Fruit fly (Drosophila melanogaster) whole organism, embryonic: ENCODE measurements around the gene CG17803.

Source experiments
- Bgb ChIP-seq: fragments of 200-800 bp; sonication (Bioruptor generic); IDR thresholded peaks from 2 replicates; pipeline ENCODE4 v1.3.6; 2022; ENCODE audit warnings: missing biosample characterization, missing genetic modification characterization; ENCODE audit not compliant: partially characterized antibody
- CG10209 ChIP-seq: fragments of 200-800 bp; sonication (Bioruptor generic); optimal IDR thresholded peaks from 3 replicates; lab custom pipeline; 2017; ENCODE audit warnings: missing biosample characterization, mild to moderate bottlenecking, missing genetic modification characterization, missing genetic modification reagents
- CG11696 ChIP-seq: fragments of 200-800 bp; sonication (Bioruptor generic); IDR thresholded peaks from 2 replicates; pipeline ENCODE4 v1.3.6; 2022; ENCODE audit warnings: missing biosample characterization, missing genetic modification characterization
- CG1233 ChIP-seq: fragments of 200-800 bp; sonication (Bioruptor generic); optimal IDR thresholded peaks from 4 replicates; lab custom pipeline; 2018; ENCODE audit warnings: missing biosample characterization, mild to moderate bottlenecking, missing genetic modification characterization
- CG13424 ChIP-seq: fragments of 200-800 bp; sonication (Bioruptor generic); optimal IDR thresholded peaks from 2 replicates; lab custom pipeline; 2019; ENCODE audit warnings: missing biosample characterization, mild to moderate bottlenecking, missing genetic modification characterization, moderate library complexity
- CG14441 ChIP-seq: fragments of 200-800 bp; sonication (Bioruptor generic); IDR thresholded peaks from 2 replicates; pipeline ENCODE4 v1.3.6; 2022; ENCODE audit warnings: missing biosample characterization, missing genetic modification characterization
- CG14965 ChIP-seq: fragments of 200-800 bp; sonication (Bioruptor generic); optimal IDR thresholded peaks from 2 replicates; lab custom pipeline; 2016; ENCODE audit warnings: missing biosample characterization, missing genetic modification characterization, borderline replicate concordance
- CG15011 ChIP-seq: fragments of 200-800 bp; sonication (Bioruptor generic); optimal IDR thresholded peaks from 3 replicates; lab custom pipeline; 2018; ENCODE audit warnings: missing biosample characterization, mild to moderate bottlenecking, missing genetic modification characterization
- CG15696 ChIP-seq: fragments of 200-800 bp; sonication (Bioruptor generic); optimal IDR thresholded peaks from 2 replicates; lab custom pipeline; 2019; ENCODE audit warnings: missing biosample characterization, mild to moderate bottlenecking, missing genetic modification characterization, moderate library complexity
- CG17186 ChIP-seq: fragments of 200-800 bp; sonication (Bioruptor generic); optimal IDR thresholded peaks from 3 replicates; lab custom pipeline; 2017; ENCODE audit warnings: missing biosample characterization, missing genetic modification reagents, missing genetic modification characterization
- CG1792 ChIP-seq: fragments of 200-800 bp; sonication (Bioruptor generic); optimal IDR thresholded peaks from 2 replicates; lab custom pipeline; 2016; ENCODE audit warnings: missing biosample characterization, missing genetic modification characterization
- CG18476 ChIP-seq: fragments of 200-800 bp; sonication (Bioruptor generic); optimal IDR thresholded peaks from 2 replicates; lab custom pipeline; 2016; ENCODE audit warnings: missing biosample characterization, mild to moderate bottlenecking, missing genetic modification characterization
- CG2120 ChIP-seq: fragments of 200-800 bp; sonication (Bioruptor generic); optimal IDR thresholded peaks from 3 replicates; lab custom pipeline; 2016; ENCODE audit warnings: missing biosample characterization, missing genetic modification characterization
- CG4730 ChIP-seq: fragments of 200-800 bp; sonication (Bioruptor generic); IDR thresholded peaks from 2 replicates; pipeline ENCODE4 v1.3.6; 2022; ENCODE audit warnings: missing biosample characterization, missing genetic modification characterization
- CG7963 ChIP-seq: fragments of 200-800 bp; sonication (Bioruptor generic); IDR thresholded peaks from 3 replicates; pipeline ENCODE4 v1.3.6; 2022; ENCODE audit warnings: missing biosample characterization, missing genetic modification characterization; ENCODE audit not compliant: partially characterized antibody
- CG8281 ChIP-seq: fragments of 200-800 bp; sonication (Bioruptor generic); optimal IDR thresholded peaks from 2 replicates; lab custom pipeline; 2018; ENCODE audit warnings: missing biosample characterization, mild to moderate bottlenecking, missing genetic modification characterization, moderate library complexity
- CG9215 ChIP-seq: fragments of 200-800 bp; sonication (Bioruptor generic); IDR thresholded peaks from 2 replicates; pipeline ENCODE4 v1.3.6; 2022; ENCODE audit warnings: missing biosample characterization, missing genetic modification characterization
- CG9932 ChIP-seq: fragments of 200-800 bp; sonication (Bioruptor generic); IDR thresholded peaks from 2 replicates; pipeline ENCODE4 v1.3.6; 2022; ENCODE audit warnings: missing biosample characterization, missing genetic modification characterization
- Dek ChIP-seq: fragments of 200-800 bp; sonication (Bioruptor generic); optimal IDR thresholded peaks from 3 replicates; lab custom pipeline; 2019; ENCODE audit warnings: missing biosample characterization, mild to moderate bottlenecking, missing genetic modification characterization, moderate library complexity
- Drgx ChIP-seq: fragments of 200-800 bp; sonication (Bioruptor generic); IDR thresholded peaks from 2 replicates; pipeline ENCODE4 v1.3.6; 2022; ENCODE audit warnings: missing biosample characterization, missing genetic modification characterization
- Eip74EF ChIP-seq, 2 experiments: fragments of 200-800 bp in 1 of 2; fragments of >200 bp in 1 of 2; sonication (Bioruptor generic) in 1 of 2; optimal IDR thresholded peaks; 2 replicates each; lab custom pipeline; 2017 to 2019; ENCODE audit warnings: missing biosample characterization in 2 of 2, missing genetic modification characterization in 2 of 2, mild to moderate bottlenecking in 1 of 2, moderate library complexity in 1 of 2
- H15 ChIP-seq: fragments of 200-800 bp; sonication (Bioruptor generic); IDR thresholded peaks from 3 replicates; pipeline ENCODE4 v1.3.6; 2022; ENCODE audit warnings: missing biosample characterization, missing genetic modification characterization
- HLH54F ChIP-seq: fragments of 200-800 bp; sonication (Bioruptor generic); optimal IDR thresholded peaks from 3 replicates; lab custom pipeline; 2016; ENCODE audit warnings: missing biosample characterization, missing genetic modification characterization
- Hr3 ChIP-seq: fragments of 200-800 bp; sonication (Bioruptor generic); optimal IDR thresholded peaks from 3 replicates; lab custom pipeline; 2016; ENCODE audit warnings: missing biosample characterization, missing genetic modification characterization
- NC2β ChIP-seq: fragments of 200-800 bp; sonication (Bioruptor generic); optimal IDR thresholded peaks from 2 replicates; lab custom pipeline; 2016; ENCODE audit warnings: missing biosample characterization, missing genetic modification characterization
- Neu2 ChIP-seq: fragments of 200-800 bp; sonication (Bioruptor generic); optimal IDR thresholded peaks from 3 replicates; lab custom pipeline; 2016; ENCODE audit warnings: missing biosample characterization, missing genetic modification characterization, borderline replicate concordance
- Pdp1 ChIP-seq, 2 experiments: fragments of 200-800 bp; sonication (Bioruptor generic); optimal IDR thresholded peaks; 3 replicates each; lab custom pipeline; 2016; ENCODE audit warnings: missing biosample characterization in 2 of 2, missing genetic modification characterization in 2 of 2, mild to moderate bottlenecking in 1 of 2, moderate library complexity in 1 of 2
- Side ChIP-seq: fragments of 200-800 bp; sonication (Bioruptor generic); optimal IDR thresholded peaks from 2 replicates; lab custom pipeline; 2016; ENCODE audit warnings: missing biosample characterization, missing genetic modification characterization
- TFAM ChIP-seq: fragments of 200-800 bp; sonication (Bioruptor generic); optimal IDR thresholded peaks from 2 replicates; lab custom pipeline; 2017; ENCODE audit warnings: missing biosample characterization, missing genetic modification characterization, inconsistent platforms
- Xbp1 ChIP-seq: fragments of 200-800 bp; sonication (Bioruptor generic); optimal IDR thresholded peaks from 3 replicates; lab custom pipeline; 2016; ENCODE audit warnings: missing biosample characterization, mild to moderate bottlenecking, missing genetic modification characterization
- ab ChIP-seq: fragments of 200-800 bp; sonication (Bioruptor generic); optimal IDR thresholded peaks from 2 replicates; lab custom pipeline; 2016; ENCODE audit warnings: missing biosample characterization, missing genetic modification characterization
- bbx ChIP-seq: fragments of 200-800 bp; sonication (Bioruptor generic); IDR thresholded peaks from 2 replicates; pipeline ENCODE4 v1.3.6; 2022; ENCODE audit warnings: missing biosample characterization, missing genetic modification characterization; ENCODE audit not compliant: partially characterized antibody
- chif ChIP-seq, 2 experiments: fragments of 200-800 bp; sonication (Bioruptor generic); optimal IDR thresholded peaks; 3 replicates each; lab custom pipeline; 2016; ENCODE audit warnings: missing biosample characterization in 2 of 2, missing genetic modification characterization in 2 of 2
- ci ChIP-seq: fragments of 200-800 bp; sonication (Bioruptor generic); IDR thresholded peaks from 3 replicates; pipeline ENCODE4 v1.3.6; 2022; ENCODE audit warnings: missing biosample characterization, missing genetic modification characterization
- danr ChIP-seq: fragments of 200-800 bp; sonication (Bioruptor generic); IDR thresholded peaks from 2 replicates; pipeline ENCODE4 v1.3.6; 2022; ENCODE audit warnings: missing biosample characterization, missing genetic modification characterization
- disco-r ChIP-seq: fragments of 200-800 bp; sonication (Bioruptor generic); optimal IDR thresholded peaks from 2 replicates; lab custom pipeline; 2016; ENCODE audit warnings: missing biosample characterization, missing genetic modification characterization
- eve ChIP-seq, 2 experiments: fragments of >200 bp; optimal IDR thresholded peaks; 2 replicates each; lab custom pipeline; 2017; ENCODE audit warnings: missing biosample characterization in 2 of 2, missing genetic modification characterization in 2 of 2
- eyg ChIP-seq: fragments of 200-800 bp; sonication (Bioruptor generic); optimal IDR thresholded peaks from 3 replicates; lab custom pipeline; 2016; ENCODE audit warnings: missing biosample characterization, missing genetic modification characterization
- gsb ChIP-seq: fragments of 200-800 bp; sonication (Bioruptor generic); IDR thresholded peaks from 2 replicates; pipeline ENCODE4 v1.3.6; 2022; ENCODE audit warnings: missing biosample characterization, missing genetic modification characterization
- gt ChIP-seq: fragments of 200-800 bp; sonication (Bioruptor generic); IDR thresholded peaks from 2 replicates; pipeline ENCODE4 v1.3.6; 2022; ENCODE audit warnings: missing biosample characterization, missing genetic modification characterization
- maf-S ChIP-seq: fragments of 200-800 bp; sonication (Bioruptor generic); optimal IDR thresholded peaks from 2 replicates; lab custom pipeline; 2016; ENCODE audit warnings: missing biosample characterization, missing genetic modification characterization
- nerfin-2 ChIP-seq: fragments of 200-800 bp; sonication (Bioruptor generic); IDR thresholded peaks from 2 replicates; pipeline ENCODE4 v1.3.6; 2022; ENCODE audit warnings: missing biosample characterization, missing genetic modification characterization; ENCODE audit not compliant: partially characterized antibody
- nmo ChIP-seq: fragments of 200-800 bp; sonication (Bioruptor generic); optimal IDR thresholded peaks from 2 replicates; lab custom pipeline; 2018; ENCODE audit warnings: missing biosample characterization, mild to moderate bottlenecking, missing genetic modification characterization, moderate library complexity
- nom ChIP-seq: fragments of 200-800 bp; sonication (Bioruptor generic); optimal IDR thresholded peaks from 2 replicates; lab custom pipeline; 2017; ENCODE audit warnings: missing biosample characterization, missing genetic modification characterization, mild to moderate bottlenecking, moderate library complexity, missing genetic modification reagents
- otp ChIP-seq: fragments of 200-800 bp; sonication (Bioruptor generic); IDR thresholded peaks from 3 replicates; pipeline ENCODE4, ENCODE4 v1.3.6; 2022; ENCODE audit warnings: missing biosample characterization, missing genetic modification characterization
- pho ChIP-seq: fragments of 200-800 bp; sonication (Bioruptor generic); optimal IDR thresholded peaks from 2 replicates; lab custom pipeline; 2016; ENCODE audit warnings: missing biosample characterization, missing genetic modification characterization
- pros ChIP-seq: fragments of 200-800 bp; sonication (Bioruptor generic); optimal IDR thresholded peaks from 3 replicates; lab custom pipeline; 2019; ENCODE audit warnings: missing biosample characterization, mild to moderate bottlenecking, missing genetic modification characterization, moderate library complexity
- ranshi ChIP-seq: fragments of 200-800 bp; sonication (Bioruptor generic); IDR thresholded peaks from 2 replicates; pipeline ENCODE4 v1.3.6; 2022; ENCODE audit warnings: missing biosample characterization, missing genetic modification characterization
- sc ChIP-seq, 3 experiments: fragments of >200 bp in 2 of 3; fragments of 200-800 bp in 1 of 3; sonication (Bioruptor generic) in 1 of 3; optimal IDR thresholded peaks; 2 replicates in 2 of 3; 3 replicates in 1 of 3; lab custom pipeline; 2017; ENCODE audit warnings: mild to moderate bottlenecking in 1 of 3, missing biosample characterization in 1 of 3, missing genetic modification characterization in 1 of 3, missing genetic modification reagents in 1 of 3
- trh ChIP-seq: fragments of 200-800 bp; sonication (Bioruptor generic); optimal IDR thresholded peaks from 2 replicates; lab custom pipeline; 2016; ENCODE audit warnings: missing biosample characterization, missing genetic modification characterization

Gene CG17803

dm6 chr3R:17846966-17847365 lies 45.7 kb upstream of the CG17803 start:
- TF ChIP-seq Dek (no peak), disco-r (GFP tag; lab: Kevin White, UChicago) (no peak), maf-S (GFP tag; lab: Kevin White, UChicago) (no peak), CG7963 (GFP tag; lab: Robert Waterston, UW) (peak; percentile 50; the same call in 2 of the 3 replicates), CG11696 (GFP tag; lab: Robert Waterston, UW) (no peak), Drgx (GFP tag; lab: Robert Waterston, UW) (no peak), eyg (GFP tag; lab: Kevin White, UChicago) (no peak), gsb (GFP tag; lab: Robert Waterston, UW) (no peak), nom (GFP tag; lab: Kevin White, UChicago) (no peak), chif (GFP tag; optimal IDR thresholded peaks at IDR 0.05; lab: Kevin White, UChicago) (no peak), pho (GFP tag; lab: Kevin White, UChicago) (no peak), bbx (GFP tag; lab: Robert Waterston, UW) (peak; percentile 73), CG15011 (no peak), Hr3 (no peak), CG13424 (no peak), CG2120 (GFP tag; lab: Kevin White, UChicago) (no peak), TFAM (GFP tag; lab: Kevin White, UChicago) (no peak), ab (GFP tag; lab: Kevin White, UChicago) (no peak), danr (GFP tag; lab: Robert Waterston, UW) (no peak), CG14441 (GFP tag; lab: Robert Waterston, UW) (no peak), HLH54F (no peak), ci (GFP tag; lab: Robert Waterston, UW) (no peak), pros (GFP tag; lab: Kevin White, UChicago) (no peak), CG10209 (GFP tag; lab: Kevin White, UChicago) (no peak), Neu2 (no peak), NC2β (no peak), Pdp1 (GFP tag; optimal IDR thresholded peaks at IDR 0.05; lab: Kevin White, UChicago) (no peak), CG15696 (tag; lab: Kevin White, UChicago) (no peak), nerfin-2 (GFP tag; lab: Robert Waterston, UW) (no peak), CG18476 (GFP tag; lab: Kevin White, UChicago) (no peak), H15 (GFP tag; lab: Robert Waterston, UW) (no peak), CG9932 (no peak), otp (no peak), Xbp1 (GFP tag; lab: Kevin White, UChicago) (no peak), ranshi (GFP tag; lab: Robert Waterston, UW) (no peak), CG1233 (GFP tag; lab: Kevin White, UChicago) (no peak), CG14965 (GFP tag; lab: Kevin White, UChicago) (no peak), gt (GFP tag; lab: Robert Waterston, UW) (no peak), Eip74EF (GFP tag; optimal IDR thresholded peaks at IDR 0.05; lab: Kevin White, UChicago) (no peak), Bgb (peak; percentile 46; the same call in 1 of the 2 replicates), CG1792 (GFP tag; lab: Kevin White, UChicago) (no peak), CG17186 (GFP tag; lab: Kevin White, UChicago) (no peak), nmo (GFP tag; lab: Kevin White, UChicago) (peak; percentile 50), CG8281 (tag; lab: Kevin White, UChicago) (no peak), CG9215 (GFP tag; lab: Robert Waterston, UW) (no peak), eve (GFP tag; optimal IDR thresholded peaks at IDR 0.05; lab: Kevin White, UChicago) (no peak), CG4730 (no peak), sc (optimal IDR thresholded peaks at IDR 0.05; lab: Kevin White, UChicago) (no peak), sc (GFP tag; optimal IDR thresholded peaks at IDR 0.05; lab: Kevin White, UChicago) (no peak), Side (GFP tag; lab: Kevin White, UChicago) (no peak), trh (GFP tag; lab: Kevin White, UChicago) (no peak)
